Fruit fly (Drosophila melanogaster) whole organism, embryonic: ENCODE measurements around the gene Tango1.
A peak's percentile ranks its signal among the peaks of the same experiment; 100 is the strongest.

Source experiments
- Aef1 ChIP-seq: fragments of 200-800 bp; sonication (Bioruptor generic); IDR thresholded peaks from 3 replicates; pipeline ENCODE4 v1.3.6; 2022; ENCODE audit warnings: missing biosample characterization, missing genetic modification characterization
- CG10274 ChIP-seq: fragments of 200-800 bp; sonication (Bioruptor generic); optimal IDR thresholded peaks from 3 replicates; lab custom pipeline; 2017; ENCODE audit warnings: missing biosample characterization, mild to moderate bottlenecking, missing genetic modification characterization
- CG11504 ChIP-seq: fragments of 200-800 bp; sonication (Bioruptor generic); optimal IDR thresholded peaks from 3 replicates; lab custom pipeline; 2019; ENCODE audit warnings: missing biosample characterization, mild to moderate bottlenecking, missing genetic modification characterization, moderate library complexity
- CG11723 ChIP-seq: fragments of 200-800 bp; sonication (Bioruptor generic); optimal IDR thresholded peaks from 2 replicates; lab custom pipeline; 2017; ENCODE audit warnings: missing biosample characterization, mild to moderate bottlenecking, missing genetic modification characterization
- CG12104 ChIP-seq: fragments of 200-800 bp; sonication (Bioruptor generic); optimal IDR thresholded peaks from 3 replicates; lab custom pipeline; 2016; ENCODE audit warnings: missing biosample characterization, missing genetic modification characterization
- CG14014 ChIP-seq: fragments of 200-800 bp; sonication (Bioruptor generic); IDR thresholded peaks from 2 replicates; pipeline ENCODE4 v1.3.6; 2022; ENCODE audit warnings: missing biosample characterization, missing genetic modification characterization
- CG14050 ChIP-seq: fragments of 200-800 bp; sonication (Bioruptor generic); IDR thresholded peaks from 3 replicates; pipeline ENCODE4 v1.3.6; 2022; ENCODE audit warnings: missing biosample characterization, missing genetic modification characterization
- CG14667 ChIP-seq: fragments of 200-800 bp; sonication (Bioruptor generic); IDR thresholded peaks from 2 replicates; pipeline ENCODE4 v1.3.6; 2022; ENCODE audit warnings: missing biosample characterization, missing genetic modification characterization
- CG15269 ChIP-seq: fragments of 200-800 bp; sonication (Bioruptor generic); optimal IDR thresholded peaks from 2 replicates; lab custom pipeline; 2018; ENCODE audit warnings: missing biosample characterization, mild to moderate bottlenecking, missing genetic modification characterization, moderate library complexity
- CG1647 ChIP-seq: fragments of 200-800 bp; sonication (Bioruptor generic); optimal IDR thresholded peaks from 3 replicates; lab custom pipeline; 2016; ENCODE audit warnings: missing biosample characterization, missing genetic modification characterization
- CG17186 ChIP-seq: fragments of 200-800 bp; sonication (Bioruptor generic); optimal IDR thresholded peaks from 3 replicates; lab custom pipeline; 2017; ENCODE audit warnings: missing biosample characterization, missing genetic modification reagents, missing genetic modification characterization
- CG1792 ChIP-seq: fragments of 200-800 bp; sonication (Bioruptor generic); optimal IDR thresholded peaks from 2 replicates; lab custom pipeline; 2016; ENCODE audit warnings: missing biosample characterization, missing genetic modification characterization
- CG30020 ChIP-seq: fragments of 200-800 bp; optimal IDR thresholded peaks from 2 replicates; lab custom pipeline; 2019; ENCODE audit warnings: missing biosample characterization, mild to moderate bottlenecking, missing genetic modification characterization, moderate library complexity
- CG31224 ChIP-seq: fragments of 200-800 bp; sonication (Bioruptor generic); IDR thresholded peaks from 2 replicates; pipeline ENCODE4 v1.3.6; 2022; ENCODE audit warnings: missing biosample characterization, missing genetic modification characterization
- CG31365 ChIP-seq: fragments of 200-800 bp; sonication (Bioruptor generic); optimal IDR thresholded peaks from 2 replicates; lab custom pipeline; 2018; ENCODE audit warnings: missing biosample characterization, mild to moderate bottlenecking, missing genetic modification characterization
- CG3407 ChIP-seq: fragments of 200-800 bp; sonication (Bioruptor generic); optimal IDR thresholded peaks from 2 replicates; lab custom pipeline; 2018; ENCODE audit warnings: missing biosample characterization, mild to moderate bottlenecking, missing genetic modification characterization
- CG6175 ChIP-seq: fragments of 200-800 bp; sonication (Bioruptor generic); IDR thresholded peaks from 3 replicates; pipeline ENCODE4 v1.3.6; 2022; ENCODE audit warnings: missing biosample characterization, missing genetic modification characterization
- CG6654 ChIP-seq: fragments of 200-800 bp; sonication (Bioruptor generic); optimal IDR thresholded peaks from 2 replicates; lab custom pipeline; 2017; ENCODE audit warnings: missing biosample characterization, mild to moderate bottlenecking, missing genetic modification characterization
- CG6689 ChIP-seq: fragments of 200-800 bp; sonication (Bioruptor generic); IDR thresholded peaks from 2 replicates; pipeline ENCODE4 v1.3.6; 2022; ENCODE audit warnings: missing biosample characterization, missing genetic modification characterization
- CG6854 ChIP-seq: fragments of 200-800 bp; sonication (Bioruptor generic); optimal IDR thresholded peaks from 3 replicates; lab custom pipeline; 2017; ENCODE audit warnings: missing biosample characterization, mild to moderate bottlenecking, missing genetic modification characterization
- CG7271 ChIP-seq: fragments of 200-800 bp; sonication (Bioruptor generic); optimal IDR thresholded peaks from 2 replicates; lab custom pipeline; 2018; ENCODE audit warnings: missing biosample characterization, mild to moderate bottlenecking, missing genetic modification characterization, moderate library complexity
- CG7839 ChIP-seq: fragments of 200-800 bp; sonication (Bioruptor generic); optimal IDR thresholded peaks from 3 replicates; lab custom pipeline; 2018; ENCODE audit warnings: missing biosample characterization, mild to moderate bottlenecking, missing genetic modification characterization, moderate library complexity
- CG8290 ChIP-seq, 3 experiments: fragments of 200-800 bp; sonication (Bioruptor generic); optimal IDR thresholded peaks; 2 replicates each; lab custom pipeline; 2016 to 2019; ENCODE audit warnings: missing biosample characterization in 3 of 3, missing genetic modification characterization in 3 of 3, mild to moderate bottlenecking in 2 of 3, moderate library complexity in 1 of 3
- CTCF ChIP-seq: fragments of 200-800 bp; sonication (Bioruptor generic); optimal IDR thresholded peaks from 2 replicates; lab custom pipeline; 2017; ENCODE audit warnings: missing biosample characterization, mild to moderate bottlenecking, missing genetic modification characterization, moderate library complexity
- HHEX ChIP-seq: fragments of 200-800 bp; sonication (Bioruptor generic); optimal IDR thresholded peaks from 3 replicates; lab custom pipeline; 2017; ENCODE audit warnings: missing biosample characterization, mild to moderate bottlenecking, missing genetic modification characterization, missing genetic modification reagents
- HLHmδ ChIP-seq: fragments of 200-800 bp; sonication (Bioruptor generic); optimal IDR thresholded peaks from 2 replicates; lab custom pipeline; 2018; ENCODE audit warnings: missing biosample characterization, mild to moderate bottlenecking, missing genetic modification characterization, moderate library complexity
- Lpt ChIP-seq: fragments of >200 bp; optimal IDR thresholded peaks from 2 replicates; lab custom pipeline; 2018; ENCODE audit warnings: missing biosample characterization, missing genetic modification characterization
- Nf-YC ChIP-seq: fragments of 200-800 bp; optimal IDR thresholded peaks from 3 replicates; lab custom pipeline; 2019; ENCODE audit warnings: missing biosample characterization, mild to moderate bottlenecking, missing genetic modification characterization, moderate library complexity
- Rx ChIP-seq: fragments of 200-800 bp; sonication (Bioruptor generic); IDR thresholded peaks from 2 replicates; pipeline ENCODE4 v1.3.6; 2022; ENCODE audit warnings: missing biosample characterization, missing genetic modification characterization
- Sin3A ChIP-seq: fragments of >200 bp; optimal IDR thresholded peaks from 2 replicates; lab custom pipeline; 2018
- Trl ChIP-seq, 3 experiments: fragments of >200 bp in 2 of 3; fragments of 200-800 bp in 1 of 3; sonication (Bioruptor generic) in 1 of 3; optimal IDR thresholded peaks; 2 replicates in 1 of 3; 3 replicates in 2 of 3; lab custom pipeline; 2016 to 2017; ENCODE audit warnings: missing biosample characterization in 1 of 3, missing genetic modification characterization in 1 of 3
- YL-1 ChIP-seq: fragments of 200-800 bp; sonication (Bioruptor generic); optimal IDR thresholded peaks from 3 replicates; lab custom pipeline; 2017; ENCODE audit warnings: missing biosample characterization, mild to moderate bottlenecking, missing genetic modification characterization
- amos ChIP-seq: fragments of 200-800 bp; sonication (Bioruptor generic); IDR thresholded peaks from 2 replicates; pipeline ENCODE4 v1.3.6; 2022; ENCODE audit warnings: missing biosample characterization, missing genetic modification characterization; ENCODE audit not compliant: partially characterized antibody
- bab2 ChIP-seq: fragments of 200-800 bp; sonication (Bioruptor generic); optimal IDR thresholded peaks from 2 replicates; lab custom pipeline; 2016; ENCODE audit warnings: missing biosample characterization, missing genetic modification characterization
- chn ChIP-seq: fragments of 200-800 bp; sonication (Bioruptor generic); optimal IDR thresholded peaks from 2 replicates; lab custom pipeline; 2016; ENCODE audit warnings: missing biosample characterization, missing genetic modification characterization
- ci ChIP-seq: fragments of 200-800 bp; sonication (Bioruptor generic); IDR thresholded peaks from 3 replicates; pipeline ENCODE4 v1.3.6; 2022; ENCODE audit warnings: missing biosample characterization, missing genetic modification characterization
- gt ChIP-seq: fragments of 200-800 bp; sonication (Bioruptor generic); IDR thresholded peaks from 2 replicates; pipeline ENCODE4 v1.3.6; 2022; ENCODE audit warnings: missing biosample characterization, missing genetic modification characterization
- ham ChIP-seq: fragments of 200-800 bp; sonication (Bioruptor generic); IDR thresholded peaks from 2 replicates; pipeline ENCODE4 v1.3.6; 2022; ENCODE audit warnings: missing biosample characterization, missing genetic modification characterization
- hkb ChIP-seq, 2 experiments: fragments of 200-800 bp in 1 of 2; fragments of >200 bp in 1 of 2; sonication (Bioruptor generic) in 1 of 2; IDR thresholded peaks in 1 of 2; optimal IDR thresholded peaks in 1 of 2; 2 replicates each; pipeline versions ENCODE4 v1.3.6 to Lab custom; 2017 to 2022; ENCODE audit warnings: missing biosample characterization in 1 of 2, missing genetic modification characterization in 1 of 2
- jumu ChIP-seq: fragments of 200-800 bp; sonication (Bioruptor generic); optimal IDR thresholded peaks from 3 replicates; lab custom pipeline; 2016; ENCODE audit warnings: missing biosample characterization, missing genetic modification characterization
- nom ChIP-seq: fragments of 200-800 bp; sonication (Bioruptor generic); optimal IDR thresholded peaks from 2 replicates; lab custom pipeline; 2017; ENCODE audit warnings: missing biosample characterization, missing genetic modification characterization, mild to moderate bottlenecking, moderate library complexity, missing genetic modification reagents
- psq ChIP-seq: fragments of 200-800 bp; sonication (Bioruptor generic); optimal IDR thresholded peaks from 2 replicates; lab custom pipeline; 2017; ENCODE audit warnings: missing biosample characterization, missing genetic modification characterization
- scrt ChIP-seq: fragments of 200-800 bp; sonication (Bioruptor generic); optimal IDR thresholded peaks from 2 replicates; lab custom pipeline; 2018; ENCODE audit warnings: missing biosample characterization, mild to moderate bottlenecking, missing genetic modification characterization, moderate library complexity
- sens ChIP-seq: fragments of 200-800 bp; sonication (Bioruptor generic); peaks from one replicate; lab custom pipeline; 2016; ENCODE audit warnings: missing biosample characterization, missing genetic modification characterization
- slp2 ChIP-seq: fragments of 200-800 bp; sonication (Bioruptor generic); optimal IDR thresholded peaks from 2 replicates; lab custom pipeline; 2016; ENCODE audit warnings: missing biosample characterization, missing genetic modification characterization
- tio ChIP-seq: fragments of 200-800 bp; sonication (Bioruptor generic); optimal IDR thresholded peaks from 2 replicates; lab custom pipeline; 2017; ENCODE audit warnings: missing biosample characterization, missing genetic modification characterization, inconsistent platforms
- twi ChIP-seq: fragments of 200-800 bp; optimal IDR thresholded peaks from 2 replicates; lab custom pipeline; 2019; ENCODE audit warnings: missing biosample characterization, mild to moderate bottlenecking, missing genetic modification characterization, moderate library complexity
- tx ChIP-seq: fragments of 200-800 bp; sonication (Bioruptor generic); optimal IDR thresholded peaks from 2 replicates; lab custom pipeline; 2016; ENCODE audit warnings: missing biosample characterization, missing genetic modification characterization
- wek ChIP-seq: fragments of 200-800 bp; sonication (Bioruptor generic); optimal IDR thresholded peaks from 3 replicates; lab custom pipeline; 2018; ENCODE audit warnings: missing biosample characterization, mild to moderate bottlenecking, missing genetic modification characterization, moderate library complexity

The Tango1 gene

DNA sequence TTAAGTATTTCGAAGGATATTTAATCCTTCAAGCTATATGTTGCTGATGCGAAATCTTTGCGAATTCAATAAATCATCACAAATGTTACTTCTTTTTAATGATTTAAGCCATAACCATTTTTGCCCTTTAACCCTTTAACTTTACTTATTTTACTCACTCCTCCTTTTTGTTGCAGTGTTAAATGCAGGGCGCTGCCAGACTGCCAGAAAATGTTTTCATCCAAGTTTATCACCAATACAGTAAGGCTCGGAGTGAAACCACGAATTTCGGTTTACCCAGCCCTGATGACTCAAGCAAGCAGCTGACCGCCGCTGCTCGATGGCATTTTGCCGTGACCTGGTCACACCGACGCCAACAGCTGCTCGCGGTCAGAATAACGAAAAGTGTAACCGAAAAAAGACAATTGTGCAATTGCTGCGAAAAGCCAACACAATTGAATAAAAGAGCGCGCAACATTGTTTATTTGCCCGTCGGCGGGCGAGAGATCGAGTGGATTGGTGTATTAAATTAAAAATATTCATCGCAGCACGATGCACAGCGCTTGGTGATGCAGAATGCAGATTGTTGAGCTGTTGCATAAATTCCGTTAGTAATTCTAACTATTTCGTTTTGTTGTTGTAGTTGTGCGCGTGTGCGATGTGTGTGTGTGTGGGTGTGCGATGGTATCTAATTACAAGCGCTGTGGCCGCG, 38.4 kb upstream of the Tango1 start, which contains the start of gene CG11050:
CG11050 (plus strand) TSS at position 329 of the 691 bp plus-strand sequence.
- TF ChIP-seq tio (peak; percentile 42), CG1792 (GFP tag; lab: Kevin White, UChicago) (peak; percentile 73), CG6175 (GFP tag; lab: Robert Waterston, UW) (peak; percentile 54; the same call in 1 of the 3 replicates), nom (GFP tag; lab: Kevin White, UChicago) (no peak), CG17186 (GFP tag; lab: Kevin White, UChicago) (peak; percentile 63), CG6854 (GFP tag; lab: Kevin White, UChicago) (peak; percentile 1), amos (GFP tag; lab: Robert Waterston, UW) (peak; percentile 60), CTCF (GFP tag; lab: Kevin White, UChicago) (peak; percentile 72), CG6654 (peak; percentile 33), Rx (GFP tag; lab: Robert Waterston, UW) (peak; percentile 56), wek (GFP tag; lab: Kevin White, UChicago) (peak; percentile 48), CG8290 (GFP tag; optimal IDR thresholded peaks at IDR 0.05; lab: Kevin White, UChicago) (peak; percentile 82), CG8290 (tag; optimal IDR thresholded peaks at IDR 0.05; lab: Kevin White, UChicago) (peak in 1 of 2 experiments; percentile 98), CG31224 (GFP tag; lab: Robert Waterston, UW) (peak; percentile 64), YL-1 (peak; percentile 58), chn (GFP tag; lab: Kevin White, UChicago) (peak; percentile 85), CG14667 (GFP tag; lab: Robert Waterston, UW) (peak; percentile 41; the same call in 1 of the 2 replicates), scrt (GFP tag; lab: Kevin White, UChicago) (peak; percentile 53), bab2 (GFP tag; lab: Kevin White, UChicago) (peak; percentile 74), CG31365 (peak; percentile 65), ham (GFP tag; lab: Robert Waterston, UW) (no peak), CG1647 (GFP tag; lab: Kevin White, UChicago) (peak; percentile 73), slp2 (GFP tag; lab: Kevin White, UChicago) (peak; percentile 69), gt (GFP tag; lab: Robert Waterston, UW) (0 out of 2 replicates have a peak, but pooled peaks have one; percentile 27), jumu (GFP tag; lab: Kevin White, UChicago) (peak; percentile 80), CG3407 (GFP tag; lab: Kevin White, UChicago) (peak; percentile 41), ci (GFP tag; lab: Robert Waterston, UW) (peak; percentile 88), hkb (optimal IDR thresholded peaks at IDR 0.05; lab: Kevin White, UChicago) (peak; percentile 58), hkb (GFP tag; IDR thresholded peaks at IDR 0.05; lab: Robert Waterston, UW) (peak; percentile 85), CG7271 (tag; lab: Kevin White, UChicago) (peak; percentile 54), CG11504 (peak; percentile 80), CG15269 (peak; percentile 61), CG10274 (GFP tag; lab: Kevin White, UChicago) (no peak), CG14050 (GFP tag; lab: Robert Waterston, UW) (peak; percentile 66; the same call in 2 of the 3 replicates), Nf-YC (tag; lab: Kevin White, UChicago) (peak; percentile 47), CG6689 (GFP tag; lab: Robert Waterston, UW) (peak; percentile 55), CG7839 (tag; lab: Kevin White, UChicago) (peak; percentile 73), Sin3A (lab: Kevin White, UChicago) (peak; percentile 33), tx (GFP tag; lab: Kevin White, UChicago) (peak; percentile 84), CG30020 (tag; lab: Kevin White, UChicago) (peak; percentile 7), Lpt (GFP tag; lab: Kevin White, UChicago) (no peak), sens (GFP tag; lab: Kevin White, UChicago) (peak; percentile 91), Aef1 (peak; percentile 59), HLHmδ (GFP tag; lab: Kevin White, UChicago) (peak; percentile 28), psq (peak; percentile 48), CG12104 (GFP tag; lab: Kevin White, UChicago) (no peak), twi (tag; lab: Kevin White, UChicago) (peak; percentile 48), CG14014 (GFP tag; lab: Robert Waterston, UW) (peak; percentile 78), CG11723 (GFP tag; lab: Kevin White, UChicago) (peak; percentile 25), Trl (optimal IDR thresholded peaks at IDR 0.05; lab: Kevin White, UChicago) (no peak), Trl (GFP tag; optimal IDR thresholded peaks at IDR 0.05; lab: Kevin White, UChicago) (peak; percentile 82), HHEX (GFP tag; lab: Kevin White, UChicago) (peak; percentile 66)
